Worm (Caenorhabditis elegans) whole organism, L3 larva: ENCODE results near the gene ptr-6.

Source experiments
- R02D3.7 ChIP-seq: fragments of 150-350 bp; optimal IDR thresholded peaks from 2 replicates; lab custom pipeline; 2014; ENCODE audit warnings: missing biosample characterization, missing genetic modification characterization
- ZK546.5 ChIP-seq: sonication (generic microtip); optimal IDR thresholded peaks from 2 replicates; lab custom pipeline; 2017; ENCODE audit warnings: missing biosample characterization, missing genetic modification characterization
- aly-2 ChIP-seq: fragments of 150-350 bp; optimal IDR thresholded peaks from 2 replicates; lab custom pipeline; 2014; ENCODE audit warnings: missing biosample characterization, missing genetic modification characterization
- ama-1 ChIP-seq: fragments of 150-350 bp; optimal IDR thresholded peaks from 2 replicates; lab custom pipeline; 2018
- ceh-16 ChIP-seq: sonication (generic microtip); optimal IDR thresholded peaks from 2 replicates; lab custom pipeline; 2017; ENCODE audit warnings: missing biosample characterization, missing genetic modification characterization
- ceh-28 ChIP-seq: fragments of 150-350 bp; optimal IDR thresholded peaks from 2 replicates; lab custom pipeline; 2014; ENCODE audit warnings: missing biosample characterization, missing genetic modification reagents, missing genetic modification characterization
- ceh-82 ChIP-seq: fragments of 150-350 bp; optimal IDR thresholded peaks from 2 replicates; lab custom pipeline; 2014; ENCODE audit warnings: missing biosample characterization, missing genetic modification characterization
- ceh-9 ChIP-seq: sonication (generic microtip); optimal IDR thresholded peaks from 2 replicates; lab custom pipeline; 2018; ENCODE audit warnings: missing biosample characterization, missing genetic modification characterization
- daf-12 ChIP-seq: fragments of 150-350 bp; optimal IDR thresholded peaks from 2 replicates; lab custom pipeline; 2014; ENCODE audit warnings: missing biosample characterization, missing genetic modification reagents, missing genetic modification characterization
- egl-27 ChIP-seq: sonication (generic microtip); optimal IDR thresholded peaks from 4 replicates; lab custom pipeline; 2017; ENCODE audit warnings: missing biosample characterization, missing genetic modification reagents, missing genetic modification characterization
- egl-5 ChIP-seq: fragments of 150-350 bp; optimal IDR thresholded peaks from 2 replicates; lab custom pipeline; 2017; ENCODE audit warnings: missing biosample characterization, missing genetic modification reagents, missing genetic modification characterization, inconsistent platforms
- elt-1 ChIP-seq: fragments of 150-350 bp; optimal IDR thresholded peaks from 2 replicates; lab custom pipeline; 2014; ENCODE audit warnings: missing biosample characterization, missing genetic modification characterization
- elt-2 ChIP-seq: sonication (generic microtip); optimal IDR thresholded peaks from 2 replicates; lab custom pipeline; 2016; ENCODE audit warnings: missing genetic modification reagents, mild to moderate bottlenecking, missing genetic modification characterization, missing compliant biosample characterization
- elt-3 ChIP-seq, 3 experiments: fragments of 150-350 bp in 1 of 3; sonication (generic microtip) in 2 of 3; optimal IDR thresholded peaks; 2 replicates in 2 of 3; 4 replicates in 1 of 3; lab custom pipeline; 2014 to 2017; ENCODE audit warnings: missing biosample characterization in 3 of 3, missing genetic modification characterization in 3 of 3
- fkh-2 ChIP-seq: fragments of 150-350 bp; optimal IDR thresholded peaks from 2 replicates; lab custom pipeline; 2014; ENCODE audit warnings: missing biosample characterization, missing genetic modification reagents, missing genetic modification characterization
- hmg-11 ChIP-seq: sonication (generic microtip); optimal IDR thresholded peaks from 2 replicates; lab custom pipeline; 2016; ENCODE audit warnings: missing genetic modification characterization, missing compliant biosample characterization
- lin-15B ChIP-seq: fragments of 150-350 bp; optimal IDR thresholded peaks from 2 replicates; lab custom pipeline; 2014; ENCODE audit warnings: missing biosample characterization, missing genetic modification characterization
- lin-39 ChIP-seq: fragments of 150-350 bp; optimal IDR thresholded peaks from 2 replicates; lab custom pipeline; 2018; ENCODE audit warnings: missing biosample characterization, missing genetic modification reagents, missing genetic modification characterization
- lsy-12 ChIP-seq: sonication (generic microtip); optimal IDR thresholded peaks from 2 replicates; lab custom pipeline; 2016; ENCODE audit warnings: mild to moderate bottlenecking, missing genetic modification characterization, missing compliant biosample characterization
- mdl-1 ChIP-seq: fragments of 150-350 bp; optimal IDR thresholded peaks from 2 replicates; lab custom pipeline; 2014; ENCODE audit warnings: missing biosample characterization, missing genetic modification characterization
- mml-1 ChIP-seq: fragments of 150-350 bp; sonication (generic microtip); optimal IDR thresholded peaks from 3 replicates; lab custom pipeline; 2014; ENCODE audit warnings: missing biosample characterization, missing genetic modification characterization
- nhr-11 ChIP-seq: fragments of 150-350 bp; optimal IDR thresholded peaks from 2 replicates; lab custom pipeline; 2014; ENCODE audit warnings: missing biosample characterization, missing genetic modification characterization
- nhr-12 ChIP-seq: fragments of 150-350 bp; optimal IDR thresholded peaks from 2 replicates; lab custom pipeline; 2014; ENCODE audit warnings: missing biosample characterization, missing genetic modification characterization
- nhr-23 ChIP-seq: fragments of 150-350 bp; optimal IDR thresholded peaks from 2 replicates; lab custom pipeline; 2014; ENCODE audit warnings: missing biosample characterization, missing genetic modification reagents, missing genetic modification characterization
- nhr-237 ChIP-seq: fragments of 150-350 bp; optimal IDR thresholded peaks from 2 replicates; lab custom pipeline; 2014; ENCODE audit warnings: missing biosample characterization, missing genetic modification characterization
- nhr-25 ChIP-seq: sonication (generic microtip); optimal IDR thresholded peaks from 2 replicates; lab custom pipeline; 2017; ENCODE audit warnings: missing biosample characterization, missing genetic modification characterization
- nhr-28 ChIP-seq: fragments of 150-350 bp; optimal IDR thresholded peaks from 2 replicates; lab custom pipeline; 2014; ENCODE audit warnings: missing biosample characterization, missing genetic modification characterization
- nhr-43 ChIP-seq: sonication (generic microtip); optimal IDR thresholded peaks from 2 replicates; lab custom pipeline; 2016; ENCODE audit warnings: mild to moderate bottlenecking, missing genetic modification characterization, missing compliant biosample characterization; ENCODE audit not compliant: poor library complexity, severe bottlenecking
- nhr-67 ChIP-seq: fragments of 150-350 bp; optimal IDR thresholded peaks from 2 replicates; lab custom pipeline; 2014; ENCODE audit warnings: missing biosample characterization, missing genetic modification characterization
- nhr-76 ChIP-seq: fragments of 150-350 bp; sonication (generic microtip); optimal IDR thresholded peaks from 5 replicates; lab custom pipeline; 2014; ENCODE audit warnings: missing biosample characterization, missing genetic modification characterization
- nhr-77 ChIP-seq: fragments of 150-350 bp; optimal IDR thresholded peaks from 2 replicates; lab custom pipeline; 2014; ENCODE audit warnings: missing biosample characterization, missing genetic modification characterization
- pha-4 ChIP-seq: fragments of 150-350 bp; optimal IDR thresholded peaks from 2 replicates; lab custom pipeline; 2014; ENCODE audit warnings: missing biosample characterization, missing genetic modification reagents, missing genetic modification characterization
- pqm-1 ChIP-seq: fragments of 150-350 bp; optimal IDR thresholded peaks from 2 replicates; lab custom pipeline; 2017; ENCODE audit warnings: missing biosample characterization, missing genetic modification characterization, inconsistent platforms
- sea-2 ChIP-seq: fragments of 150-350 bp; sonication (generic microtip); optimal IDR thresholded peaks from 4 replicates; lab custom pipeline; 2014; ENCODE audit warnings: missing biosample characterization, missing genetic modification reagents, missing genetic modification characterization
- skn-1 ChIP-seq: fragments of 150-350 bp; optimal IDR thresholded peaks from 2 replicates; lab custom pipeline; 2014; ENCODE audit warnings: missing biosample characterization, missing genetic modification characterization
- tbx-2 ChIP-seq: sonication (generic microtip); optimal IDR thresholded peaks from 2 replicates; lab custom pipeline; 2016; ENCODE audit warnings: mild to moderate bottlenecking, missing genetic modification characterization, missing compliant biosample characterization
- unc-39 ChIP-seq: sonication (generic microtip); optimal IDR thresholded peaks from 4 replicates; lab custom pipeline; 2017; ENCODE audit warnings: missing biosample characterization, missing genetic modification characterization
- zag-1 ChIP-seq: fragments of 150-350 bp; optimal IDR thresholded peaks from 2 replicates; lab custom pipeline; 2014; ENCODE audit warnings: missing biosample characterization, missing genetic modification characterization
- ztf-11 ChIP-seq: fragments of 150-350 bp; optimal IDR thresholded peaks from 2 replicates; lab custom pipeline; 2014; ENCODE audit warnings: missing biosample characterization, missing genetic modification characterization
- ztf-4 ChIP-seq: fragments of 150-350 bp; optimal IDR thresholded peaks from 2 replicates; lab custom pipeline; 2014; ENCODE audit warnings: missing biosample characterization, missing genetic modification characterization

ptr-6 gene

DNA sequence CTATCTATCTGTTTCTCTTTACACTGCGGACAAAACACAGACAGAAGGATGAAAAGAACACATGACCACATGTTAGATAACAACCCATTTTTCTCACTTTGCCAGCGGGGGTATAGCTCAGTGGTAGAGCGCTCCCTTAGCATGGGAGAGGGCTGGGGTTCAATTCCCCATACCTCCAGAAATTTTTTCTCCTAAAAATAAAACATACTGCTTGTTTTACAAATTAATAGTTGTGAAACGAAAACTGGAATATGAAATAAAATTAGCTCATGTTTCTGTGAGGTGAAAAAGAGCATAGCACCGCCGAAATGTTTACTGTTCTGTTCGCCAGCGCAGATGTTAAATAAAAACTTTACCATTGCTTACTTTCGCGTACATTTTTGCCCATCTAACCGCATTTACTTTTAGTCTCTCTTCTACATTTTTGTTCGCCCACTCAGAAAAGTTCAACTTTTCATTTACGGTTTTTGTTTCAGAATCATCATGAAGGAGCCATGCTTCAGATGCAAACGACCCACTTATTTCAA lies 45.7 kb upstream of the ptr-6 start, which contains the start of gene ZK622.4 (continued):
- TF ChIP-seq ceh-82 (tag; lab: Kevin White, UChicago) = no peak
- peak; percentile 35 for TF ChIP-seq egl-5 (tag; lab: Kevin White, UChicago)
- TF ChIP-seq mml-1 (tag; lab: Kevin White, UChicago) = no peak
- no peak for TF ChIP-seq nhr-237 (tag; lab: Kevin White, UChicago)
- no peak for TF ChIP-seq ZK546.5 (tag; lab: Kevin White, UChicago)
- TF ChIP-seq, all 47 proteins: peak for 14

- TF ChIP-seq egl-27 (tag; lab: Kevin White, UChicago) (no peak), pha-4 (tag; lab: Kevin White, UChicago) (peak; percentile 69)
Observed at ce11 chrII:5291051-5291450, 44.4 kb upstream of the ptr-6 start.

DNA sequence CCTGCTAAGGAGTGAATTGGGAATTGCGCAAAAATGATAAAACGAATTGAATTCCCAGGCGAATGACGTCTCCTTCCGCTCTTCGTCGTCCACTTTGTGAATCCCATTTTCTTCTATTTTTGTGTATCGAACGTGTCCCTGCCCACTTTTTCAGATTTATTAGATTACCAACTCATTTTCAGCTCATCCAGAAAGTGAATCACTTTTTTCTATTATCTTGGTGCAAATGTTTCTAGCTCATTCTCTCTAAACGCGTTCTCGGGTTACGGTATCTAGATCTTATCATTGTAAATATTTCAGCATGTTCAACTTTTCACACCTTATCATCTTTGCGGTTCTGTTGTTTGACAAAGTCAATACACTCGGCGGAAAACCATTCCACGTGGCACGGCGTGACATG lies 42.5 kb upstream of the ptr-6 start, which contains the start of gene ZK622.5:
ZK622.5 (plus strand) TSS at position 301 of the 400 bp plus-strand sequence.
- TF ChIP-seq nhr-43 (tag; lab: Kevin White, UChicago) (no peak), lin-15B (tag; lab: Kevin White, UChicago) (no peak), ceh-9 (tag; lab: Kevin White, UChicago) (no peak), nhr-67 (tag; lab: Kevin White, UChicago) (no peak), ztf-4 (tag; lab: Kevin White, UChicago) (no peak), zag-1 (tag; lab: Kevin White, UChicago) (no peak), nhr-12 (tag; lab: Kevin White, UChicago) (no peak), sea-2 (GFP tag; lab: Kevin White, UChicago) (no peak), unc-39 (no peak), nhr-28 (tag; lab: Kevin White, UChicago) (no peak), ama-1 (no peak)
- TF ChIP-seq, all 47 proteins: peak for 0

ce11 chrII:5285029-5285428 lies 38.4 kb upstream of the ptr-6 start, which contains the start of gene gur-5:
Gene gur-5 (plus strand): TSS chrII:5285329.
- TF ChIP-seq lin-39 (no peak), daf-12 (tag; lab: Kevin White, UChicago) (no peak)
- TF ChIP-seq, all 47 proteins: peak for 0

DNA sequence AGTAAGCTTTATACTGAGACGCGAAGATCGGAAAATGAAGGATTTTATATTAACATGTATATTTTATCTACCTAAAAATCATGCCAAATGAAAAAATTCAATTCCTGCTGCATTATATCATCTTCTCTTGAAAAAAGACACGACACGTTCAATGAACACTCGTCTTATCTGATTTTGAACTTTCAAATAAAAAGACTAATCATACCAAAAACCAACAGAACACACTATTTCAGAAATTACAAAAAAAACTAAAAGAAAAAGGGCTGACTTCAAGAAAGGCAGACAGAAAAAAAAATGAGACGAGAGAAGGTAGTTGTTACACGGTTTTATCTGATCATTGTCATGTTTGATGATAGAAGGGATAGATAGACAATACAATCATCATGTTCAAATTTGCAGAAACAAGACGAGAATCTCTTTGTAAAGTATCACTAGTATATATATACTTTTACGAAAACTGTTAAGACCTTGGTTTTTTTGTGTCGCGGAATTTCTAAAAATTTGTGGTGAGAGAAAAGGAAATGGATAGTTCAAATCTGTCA lies 36.2 kb upstream of the ptr-6 start:
- peak; percentile 11 for TF ChIP-seq nhr-23 (tag; lab: Kevin White, UChicago)
- TF ChIP-seq ceh-82 (tag; lab: Kevin White, UChicago) = no peak
- TF ChIP-seq nhr-76 (tag; lab: Kevin White, UChicago) = no peak
- no peak for TF ChIP-seq ZK546.5 (tag; lab: Kevin White, UChicago)
- TF ChIP-seq elt-1 = peak; percentile 93
- no peak for TF ChIP-seq zag-1 (tag; lab: Kevin White, UChicago)
- no peak for TF ChIP-seq egl-27 (tag; lab: Kevin White, UChicago)
- no peak for TF ChIP-seq elt-3 (tag; optimal IDR thresholded peaks at IDR 0.05; lab: Kevin White, UChicago)

DNA sequence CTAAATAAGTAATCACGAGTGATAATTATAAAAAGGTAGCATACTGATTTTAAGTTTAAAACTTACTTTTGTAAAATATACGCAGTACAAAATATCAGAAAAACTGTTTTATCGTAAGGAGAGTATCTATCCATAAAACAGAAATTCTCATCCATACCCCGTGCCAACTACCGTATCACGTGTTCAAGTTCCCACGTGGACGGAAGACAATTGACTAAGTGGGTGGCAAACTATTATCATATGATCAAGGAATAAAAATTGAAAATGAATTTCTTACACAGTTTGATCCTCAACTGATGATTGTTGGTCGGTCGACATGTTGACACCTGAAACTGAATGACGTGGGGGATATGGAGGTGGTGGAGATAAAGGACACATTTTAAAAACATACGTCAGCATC lies 35.6 kb upstream of the ptr-6 start, which contains the start of gene pmt-1:
pmt-1 (minus strand) TSS at position 332 of the 400 bp plus-strand sequence.
- TF ChIP-seq nhr-12 (tag; lab: Kevin White, UChicago) (no peak), ZK546.5 (tag; lab: Kevin White, UChicago) (no peak), nhr-11 (tag; lab: Kevin White, UChicago) (no peak), skn-1 (tag; lab: Kevin White, UChicago) (no peak), nhr-43 (tag; lab: Kevin White, UChicago) (peak; percentile 71), mdl-1 (tag; lab: Kevin White, UChicago) (no peak), sea-2 (GFP tag; lab: Kevin White, UChicago) (no peak), elt-2 (tag; lab: Kevin White, UChicago) (peak; percentile 78), ztf-4 (tag; lab: Kevin White, UChicago) (no peak), lsy-12 (tag; lab: Kevin White, UChicago) (peak; percentile 2), zag-1 (tag; lab: Kevin White, UChicago) (no peak), ztf-11 (tag; lab: Kevin White, UChicago) (no peak), egl-5 (tag; lab: Kevin White, UChicago) (no peak), ceh-16 (tag; lab: Kevin White, UChicago) (no peak), hmg-11 (tag; lab: Kevin White, UChicago) (no peak), nhr-77 (no peak), tbx-2 (tag; lab: Kevin White, UChicago) (no peak), pqm-1 (tag; lab: Kevin White, UChicago) (peak; percentile 43), nhr-76 (tag; lab: Kevin White, UChicago) (no peak), nhr-25 (tag; lab: Kevin White, UChicago) (no peak), elt-3 (tag; optimal IDR thresholded peaks at IDR 0.05; lab: Kevin White, UChicago) (no peak), nhr-23 (tag; lab: Kevin White, UChicago) (peak; percentile 12), ceh-82 (tag; lab: Kevin White, UChicago) (no peak), lin-15B (tag; lab: Kevin White, UChicago) (no peak), daf-12 (tag; lab: Kevin White, UChicago) (no peak), ceh-28 (tag; lab: Kevin White, UChicago) (no peak), lin-39 (no peak), aly-2 (no peak), elt-1 (no peak), R02D3.7 (tag; lab: Kevin White, UChicago) (no peak), fkh-2 (tag; lab: Kevin White, UChicago) (no peak), nhr-237 (tag; lab: Kevin White, UChicago) (no peak), egl-27 (tag; lab: Kevin White, UChicago) (no peak)
